Worm (Caenorhabditis elegans) whole organism, late embryonic: ENCODE results near the gene rig-6.
A peak's percentile ranks its signal among the peaks of the same experiment; 100 is the strongest.

Experiments
- Y22D7AL.16 ChIP-seq: sonication (generic microtip); optimal IDR thresholded peaks from 2 replicates; lab custom pipeline; 2016; ENCODE audit warnings: missing genetic modification characterization, missing compliant biosample characterization
- ahr-1 ChIP-seq: sonication (generic microtip); optimal IDR thresholded peaks from 2 replicates; lab custom pipeline; 2016; ENCODE audit warnings: missing genetic modification characterization, missing compliant biosample characterization
- ama-1 ChIP-seq: fragments of 150-350 bp; optimal IDR thresholded peaks from 2 replicates; lab custom pipeline; 2014
- ceh-18 ChIP-seq: sonication (generic microtip); optimal IDR thresholded peaks from 2 replicates; lab custom pipeline; 2016; ENCODE audit warnings: missing genetic modification characterization, missing compliant biosample characterization
- ceh-19 ChIP-seq: fragments of 200-800 bp; sonication (Bioruptor generic); optimal IDR thresholded peaks from 2 replicates; lab custom pipeline; 2018; ENCODE audit warnings: mild to moderate bottlenecking, missing genetic modification characterization, missing compliant biosample characterization
- ceh-2 ChIP-seq: sonication (generic microtip); optimal IDR thresholded peaks from 2 replicates; lab custom pipeline; 2016; ENCODE audit warnings: missing genotype, missing genetic modification characterization, missing compliant biosample characterization
- ceh-48 ChIP-seq: sonication (generic microtip); optimal IDR thresholded peaks from 2 replicates; lab custom pipeline; 2016; ENCODE audit warnings: missing genetic modification characterization, inconsistent platforms, missing compliant biosample characterization
- ceh-6 ChIP-seq: fragments of 200-800 bp; sonication (Bioruptor generic); optimal IDR thresholded peaks from 2 replicates; lab custom pipeline; 2018; ENCODE audit warnings: mild to moderate bottlenecking, missing genetic modification characterization, missing compliant biosample characterization
- ceh-9 ChIP-seq: sonication (generic microtip); optimal IDR thresholded peaks from 2 replicates; lab custom pipeline; 2016; ENCODE audit warnings: mild to moderate bottlenecking, missing genetic modification characterization, inconsistent platforms, missing compliant biosample characterization
- che-1 ChIP-seq: sonication (generic microtip); optimal IDR thresholded peaks from 2 replicates; lab custom pipeline; 2016; ENCODE audit warnings: mild to moderate bottlenecking, missing genetic modification characterization, missing compliant biosample characterization
- dmd-4 ChIP-seq: sonication (generic microtip); optimal IDR thresholded peaks from 2 replicates; lab custom pipeline; 2016; ENCODE audit warnings: borderline replicate concordance, missing genetic modification characterization, missing compliant biosample characterization
- dve-1 ChIP-seq: sonication (generic microtip); optimal IDR thresholded peaks from 2 replicates; lab custom pipeline; 2017; ENCODE audit warnings: antibody characterized with exemption, mild to moderate bottlenecking, missing genetic modification characterization, missing compliant biosample characterization
- elt-2 ChIP-seq: sonication (generic microtip); optimal IDR thresholded peaks from 2 replicates; lab custom pipeline; 2016; ENCODE audit warnings: missing genetic modification reagents, missing genetic modification characterization, missing compliant biosample characterization
- ets-4 ChIP-seq: sonication (generic microtip); optimal IDR thresholded peaks from 2 replicates; lab custom pipeline; 2016; ENCODE audit warnings: missing genetic modification characterization, missing compliant biosample characterization
- hlh-13 ChIP-seq: fragments of 200-800 bp; sonication (Bioruptor generic); optimal IDR thresholded peaks from 2 replicates; lab custom pipeline; 2018; ENCODE audit warnings: mild to moderate bottlenecking, missing genetic modification characterization, missing compliant biosample characterization
- hlh-30 ChIP-seq: sonication (generic microtip); optimal IDR thresholded peaks from 2 replicates; lab custom pipeline; 2017; ENCODE audit warnings: antibody characterized with exemption, missing genetic modification characterization, missing compliant biosample characterization; ENCODE audit not compliant: insufficient read depth
- hlh-6 ChIP-seq: sonication (generic microtip); optimal IDR thresholded peaks from 2 replicates; lab custom pipeline; 2016; ENCODE audit warnings: missing genotype, missing genetic modification characterization, missing compliant biosample characterization
- hlh-8 ChIP-seq: sonication (generic microtip); optimal IDR thresholded peaks from 2 replicates; lab custom pipeline; 2016; ENCODE audit warnings: missing genotype, missing genetic modification characterization, missing compliant biosample characterization
- mec-3 ChIP-seq: sonication (generic microtip); optimal IDR thresholded peaks from 2 replicates; lab custom pipeline; 2016; ENCODE audit warnings: borderline replicate concordance, missing genetic modification characterization, missing compliant biosample characterization
- odd-2 ChIP-seq: sonication (generic microtip); optimal IDR thresholded peaks from 2 replicates; lab custom pipeline; 2017; ENCODE audit warnings: antibody characterized with exemption, mild to moderate bottlenecking, missing genetic modification characterization, missing compliant biosample characterization
- pat-9 ChIP-seq: fragments of 200-800 bp; sonication (Bioruptor generic); optimal IDR thresholded peaks from 2 replicates; lab custom pipeline; 2018; ENCODE audit warnings: mild to moderate bottlenecking, missing genetic modification characterization, moderate library complexity, missing compliant biosample characterization
- pax-1 ChIP-seq: fragments of 150-350 bp; optimal IDR thresholded peaks from 2 replicates; lab custom pipeline; 2014; ENCODE audit warnings: missing biosample characterization, missing genetic modification characterization
- pha-4 ChIP-seq: fragments of 150-350 bp; optimal IDR thresholded peaks from 2 replicates; lab custom pipeline; 2018; ENCODE audit warnings: missing biosample characterization, missing genetic modification reagents, missing genetic modification characterization
- pqm-1 ChIP-seq: sonication (generic microtip); optimal IDR thresholded peaks from 2 replicates; lab custom pipeline; 2016; ENCODE audit warnings: missing genetic modification characterization, missing compliant biosample characterization
- pros-1 ChIP-seq: fragments of 150-350 bp; optimal IDR thresholded peaks from 2 replicates; lab custom pipeline; 2014; ENCODE audit warnings: missing biosample characterization, missing genetic modification reagents, missing genetic modification characterization
- ref-2 ChIP-seq: sonication (generic microtip); optimal IDR thresholded peaks from 2 replicates; lab custom pipeline; 2016; ENCODE audit warnings: missing genetic modification characterization, missing compliant biosample characterization
- sdc-2 ChIP-seq: sonication (generic microtip); optimal IDR thresholded peaks from 2 replicates; lab custom pipeline; 2016; ENCODE audit warnings: missing genotype, missing genetic modification characterization, missing compliant biosample characterization
- sox-2 ChIP-seq: fragments of 200-800 bp; sonication (Bioruptor generic); IDR thresholded peaks from 2 replicates; pipeline ENCODE4 v1.3.6; 2022; ENCODE audit warnings: missing genetic modification reagents, missing genetic modification characterization, missing compliant biosample characterization
- syd-9 ChIP-seq: sonication (generic microtip); optimal IDR thresholded peaks from 2 replicates; lab custom pipeline; 2016; ENCODE audit warnings: mild to moderate bottlenecking, missing genetic modification characterization, moderate library complexity, missing compliant biosample characterization
- tbx-2 ChIP-seq: sonication (generic microtip); optimal IDR thresholded peaks from 2 replicates; lab custom pipeline; 2016; ENCODE audit warnings: missing genetic modification characterization, missing compliant biosample characterization
- tbx-7 ChIP-seq: sonication (generic microtip); optimal IDR thresholded peaks from 2 replicates; lab custom pipeline; 2016; ENCODE audit warnings: missing genotype, missing genetic modification characterization, missing compliant biosample characterization
- ttx-3 ChIP-seq: sonication (generic microtip); optimal IDR thresholded peaks from 2 replicates; lab custom pipeline; 2016; ENCODE audit warnings: missing genetic modification reagents, missing genetic modification characterization, missing compliant biosample characterization
- unc-3 ChIP-seq, 2 experiments: fragments of 200-800 bp in 1 of 2; sonication (Bioruptor generic) in 1 of 2; sonication (generic microtip) in 1 of 2; conservative IDR thresholded peaks in 1 of 2; optimal IDR thresholded peaks in 1 of 2; 2 replicates each; pipeline versions ENCODE4 v1.3.6 to Lab custom; 2016 to 2022; ENCODE audit warnings: missing compliant biosample characterization in 2 of 2, missing genetic modification characterization in 2 of 2, missing genetic modification reagents in 1 of 2
- unc-55 ChIP-seq: sonication (generic microtip); optimal IDR thresholded peaks from 2 replicates; lab custom pipeline; 2017; ENCODE audit warnings: missing biosample characterization, missing genetic modification reagents, missing genetic modification characterization
- unc-86 ChIP-seq: sonication (generic microtip); optimal IDR thresholded peaks from 2 replicates; lab custom pipeline; 2016; ENCODE audit warnings: missing genetic modification characterization, missing compliant biosample characterization

The rig-6 gene

ce11 chrII:4776933-4777332 is 35.0 kb downstream of the rig-6 start, which contains the start of gene F26G1.11:
TSS of gene F26G1.11 (plus strand) at chrII:4777137.
- peak; percentile 68 for TF ChIP-seq elt-2 (tag; lab: Kevin White, UChicago)
- no peak for TF ChIP-seq che-1 (tag; lab: Kevin White, UChicago)

ce11 chrII:4775802-4776201 is 36.1 kb downstream of the rig-6 start:
- TF ChIP-seq ref-2 (tag; lab: Kevin White, UChicago) (no peak), pha-4 (tag; lab: Kevin White, UChicago) (no peak), dve-1 (no peak), ama-1 (no peak), ceh-6 (GFP tag; lab: Kevin White, UChicago) (no peak), hlh-6 (tag; lab: Kevin White, UChicago) (no peak), ceh-18 (tag; lab: Kevin White, UChicago) (no peak), unc-55 (GFP tag; lab: Kevin White, UChicago) (no peak), dmd-4 (tag; lab: Kevin White, UChicago) (no peak), hlh-30 (tag; lab: Kevin White, UChicago) (no peak), syd-9 (tag; lab: Kevin White, UChicago) (no peak), ahr-1 (no peak), pros-1 (tag; lab: Kevin White, UChicago) (no peak), tbx-7 (tag; lab: Kevin White, UChicago) (no peak), pat-9 (no peak), hlh-13 (GFP tag; lab: Kevin White, UChicago) (no peak), unc-86 (no peak), pax-1 (tag; lab: Kevin White, UChicago) (no peak), ets-4 (tag; lab: Kevin White, UChicago) (no peak)

- TF ChIP-seq hlh-30 (tag; lab: Kevin White, UChicago) (no peak), tbx-2 (tag; lab: Kevin White, UChicago) (no peak), ttx-3 (tag; lab: Kevin White, UChicago) (no peak), ceh-9 (tag; lab: Kevin White, UChicago) (no peak), ceh-2 (tag; lab: Kevin White, UChicago) (no peak), unc-55 (GFP tag; lab: Kevin White, UChicago) (no peak), pha-4 (tag; lab: Kevin White, UChicago) (no peak), syd-9 (tag; lab: Kevin White, UChicago) (no peak), sdc-2 (tag; lab: Kevin White, UChicago) (no peak), unc-3 (GFP tag; conservative IDR thresholded peaks at IDR 0.05; lab: Robert Waterston, UW) (no peak), unc-3 (tag; optimal IDR thresholded peaks at IDR 0.05; lab: Kevin White, UChicago) (no peak), ceh-48 (tag; lab: Kevin White, UChicago) (no peak), pqm-1 (tag; lab: Kevin White, UChicago) (no peak), mec-3 (tag; lab: Kevin White, UChicago) (no peak), sox-2 (GFP tag; lab: Robert Waterston, UW) (no peak)
Observed at ce11 chrII:4773891-4774432, 37.9 kb downstream of the rig-6 start, which contains the start of the genes F26G1.9 and F26G1.10. TSS of gene F26G1.9 (minus strand) at chrII:4773991. TSS of gene F26G1.10 (plus strand) at chrII:4774382.

- TF ChIP-seq pros-1 (tag; lab: Kevin White, UChicago) (no peak), odd-2 (tag; lab: Kevin White, UChicago) (no peak), mec-3 (tag; lab: Kevin White, UChicago) (no peak), hlh-8 (tag; lab: Kevin White, UChicago) (no peak), Y22D7AL.16 (tag; lab: Kevin White, UChicago) (no peak), elt-2 (tag; lab: Kevin White, UChicago) (peak; percentile 13), ceh-19 (no peak)
Observed at ce11 chrII:4772441-4772840, 39.4 kb downstream of the rig-6 start.
